Fruit fly (Drosophila melanogaster): ENCODE results near the gene eIF2D.

DNA sequence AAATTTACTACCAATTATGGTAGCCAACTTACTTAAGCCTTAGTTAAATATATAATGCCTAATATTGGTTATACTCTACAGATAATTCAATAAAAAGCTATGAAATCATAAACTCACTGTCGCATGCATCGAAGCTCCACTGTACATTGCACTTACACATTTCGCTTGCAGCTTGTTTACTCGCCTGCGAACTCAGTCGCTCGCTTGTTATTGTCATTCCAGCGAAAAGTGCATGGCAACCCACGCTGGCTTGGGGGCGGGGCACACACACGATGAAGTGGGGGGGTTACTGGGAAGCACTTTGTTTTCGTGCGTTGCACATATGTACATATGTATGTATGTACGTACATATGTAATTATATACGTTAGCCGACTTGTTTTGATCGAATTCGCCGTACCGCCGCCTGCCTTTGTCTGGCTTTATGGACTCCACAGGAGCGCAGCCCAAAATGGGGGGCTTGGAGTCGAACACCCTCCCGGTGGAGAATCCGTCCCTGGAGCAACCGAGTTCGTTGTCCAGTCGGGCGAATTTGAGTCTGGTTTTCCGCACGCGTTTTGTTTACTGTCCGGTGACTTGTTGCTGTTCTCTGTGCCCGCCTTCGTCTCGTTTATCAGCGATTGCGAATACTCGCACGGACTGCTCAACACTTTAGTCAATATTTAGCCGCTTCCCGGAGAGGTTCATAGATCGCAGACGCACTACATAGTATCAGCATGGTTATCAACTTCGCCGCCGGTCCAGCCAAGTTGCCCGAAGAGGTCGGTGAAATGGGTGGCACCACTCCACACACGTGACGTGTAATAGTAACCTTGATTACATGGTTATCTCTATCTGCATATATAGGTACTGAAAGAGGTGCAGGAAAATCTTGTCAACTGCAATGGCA, 48.5 kb upstream of the eIF2D start, which contains the start of gene CG11899:
- TF ChIP-seq Ets98B (GFP tag; IDR thresholded peaks at IDR 0.05) = peak; percentile 88
- TF ChIP-seq D1 (tag; optimal IDR thresholded peaks at IDR 0.05) = no peak
- peak; percentile 59 for TF ChIP-seq CG17806 (tag; optimal IDR thresholded peaks at IDR 0.05)
- TF ChIP-seq rn (GFP tag; IDR thresholded peaks at IDR 0.05) = peak; percentile 59; the same call in 1 of the 2 replicates
- TF ChIP-seq CG34367 (tag; optimal IDR thresholded peaks at IDR 0.05) = peak; percentile 56
- TF ChIP-seq CG13204 (GFP tag; optimal IDR thresholded peaks at IDR 0.05) = peak; percentile 83
- TF ChIP-seq EcR (GFP tag; optimal IDR thresholded peaks at IDR 0.05) = peak; percentile 99
- TF ChIP-seq Pif1A (GFP tag; optimal IDR thresholded peaks at IDR 0.05) = peak; percentile 73
